Fruit fly (Drosophila melanogaster): Measurements from ENCODE around the gene CG10674.

The CG10674 gene

dm6 chr3L:5136123-5136522 is at the start of gene CG10674, which contains the start of gene CG4611:
CG10674 (minus strand) TSS chr3L:5136292.
CG4611 (plus strand) TSS chr3L:5136376.
- TF ChIP-seq ttk (optimal IDR thresholded peaks at IDR 0.05), result no peak
- TF ChIP-seq insv (optimal IDR thresholded peaks at IDR 0.05), result no peak
- TF ChIP-seq h (optimal IDR thresholded peaks at IDR 0.05), result no peak
- TF ChIP-seq Sin3A (optimal IDR thresholded peaks at IDR 0.05), result no peak
- TF ChIP-seq psq (optimal IDR thresholded peaks at IDR 0.05), result no peak
- no peak for TF ChIP-seq Myc (optimal IDR thresholded peaks at IDR 0.05)

- TF ChIP-seq psq (optimal IDR thresholded peaks at IDR 0.05), result no peak
- TF ChIP-seq insv (optimal IDR thresholded peaks at IDR 0.05), result no peak
- TF ChIP-seq Myc (optimal IDR thresholded peaks at IDR 0.05), result no peak
- no peak for TF ChIP-seq h (optimal IDR thresholded peaks at IDR 0.05)
- no peak for TF ChIP-seq Sin3A (optimal IDR thresholded peaks at IDR 0.05)
- TF ChIP-seq ttk (optimal IDR thresholded peaks at IDR 0.05), result no peak
These were observed 49.0 kb upstream of the CG10674 start for dm6 chr3L:5184860-5185639.

dm6 chr3L:5184502-5184859 is 48.4 kb upstream of the CG10674 start:
- TF ChIP-seq psq (optimal IDR thresholded peaks at IDR 0.05) (peak; percentile 87), ttk (optimal IDR thresholded peaks at IDR 0.05) (no peak)

- TF ChIP-seq insv (optimal IDR thresholded peaks at IDR 0.05), result no peak
- no peak for TF ChIP-seq Myc (optimal IDR thresholded peaks at IDR 0.05)
- no peak for TF ChIP-seq h (optimal IDR thresholded peaks at IDR 0.05)
- no peak for TF ChIP-seq psq (optimal IDR thresholded peaks at IDR 0.05)
- TF ChIP-seq ttk (optimal IDR thresholded peaks at IDR 0.05), result no peak
- no peak for TF ChIP-seq Sin3A (optimal IDR thresholded peaks at IDR 0.05)
These were observed 47.6 kb upstream of the CG10674 start for dm6 chr3L:5183662-5184061.

dm6 chr3L:5182994-5183566 is 47.0 kb upstream of the CG10674 start:
- TF ChIP-seq ttk (optimal IDR thresholded peaks at IDR 0.05) (no peak), Sin3A (optimal IDR thresholded peaks at IDR 0.05) (no peak), psq (optimal IDR thresholded peaks at IDR 0.05) (no peak), insv (optimal IDR thresholded peaks at IDR 0.05) (no peak)

- TF ChIP-seq psq (optimal IDR thresholded peaks at IDR 0.05) (no peak), Sin3A (optimal IDR thresholded peaks at IDR 0.05) (no peak), ttk (optimal IDR thresholded peaks at IDR 0.05) (no peak), Myc (optimal IDR thresholded peaks at IDR 0.05) (no peak), insv (optimal IDR thresholded peaks at IDR 0.05) (no peak), h (optimal IDR thresholded peaks at IDR 0.05) (no peak)
These were observed 46.3 kb upstream of the CG10674 start for dm6 chr3L:5182255-5182993.

dm6 chr3L:5180968-5181612 is 45.0 kb upstream of the CG10674 start:
- no peak for TF ChIP-seq insv (optimal IDR thresholded peaks at IDR 0.05)
- TF ChIP-seq h (optimal IDR thresholded peaks at IDR 0.05), result no peak
- TF ChIP-seq psq (optimal IDR thresholded peaks at IDR 0.05), result no peak
- no peak for TF ChIP-seq Sin3A (optimal IDR thresholded peaks at IDR 0.05)
- TF ChIP-seq Myc (optimal IDR thresholded peaks at IDR 0.05), result no peak
- TF ChIP-seq ttk (optimal IDR thresholded peaks at IDR 0.05), result no peak

dm6 chr3L:5180179-5180578 is 44.1 kb upstream of the CG10674 start:
- no peak for TF ChIP-seq h (optimal IDR thresholded peaks at IDR 0.05)
- TF ChIP-seq psq (optimal IDR thresholded peaks at IDR 0.05), result no peak
- TF ChIP-seq Sin3A (optimal IDR thresholded peaks at IDR 0.05), result no peak
- no peak for TF ChIP-seq ttk (optimal IDR thresholded peaks at IDR 0.05)
- no peak for TF ChIP-seq insv (optimal IDR thresholded peaks at IDR 0.05)
- no peak for TF ChIP-seq Myc (optimal IDR thresholded peaks at IDR 0.05)

- TF ChIP-seq psq (optimal IDR thresholded peaks at IDR 0.05) (no peak), h (optimal IDR thresholded peaks at IDR 0.05) (no peak)
These were observed 42.8 kb upstream of the CG10674 start for dm6 chr3L:5178903-5179302.

dm6 chr3L:5176789-5177188 is 40.7 kb upstream of the CG10674 start:
- TF ChIP-seq h (optimal IDR thresholded peaks at IDR 0.05) (no peak), Sin3A (optimal IDR thresholded peaks at IDR 0.05) (no peak), Myc (optimal IDR thresholded peaks at IDR 0.05) (no peak), psq (optimal IDR thresholded peaks at IDR 0.05) (no peak), insv (optimal IDR thresholded peaks at IDR 0.05) (no peak), ttk (optimal IDR thresholded peaks at IDR 0.05) (no peak)

dm6 chr3L:5176071-5176470 is 40.0 kb upstream of the CG10674 start:
- TF ChIP-seq ttk (optimal IDR thresholded peaks at IDR 0.05) (no peak), Sin3A (optimal IDR thresholded peaks at IDR 0.05) (no peak), psq (optimal IDR thresholded peaks at IDR 0.05) (no peak), insv (optimal IDR thresholded peaks at IDR 0.05) (no peak), h (optimal IDR thresholded peaks at IDR 0.05) (no peak), Myc (optimal IDR thresholded peaks at IDR 0.05) (no peak)

dm6 chr3L:5172470-5172869 is 36.4 kb upstream of the CG10674 start:
- TF ChIP-seq ttk (optimal IDR thresholded peaks at IDR 0.05), result no peak
- TF ChIP-seq Sin3A (optimal IDR thresholded peaks at IDR 0.05), result no peak
- no peak for TF ChIP-seq h (optimal IDR thresholded peaks at IDR 0.05)
- TF ChIP-seq Myc (optimal IDR thresholded peaks at IDR 0.05), result no peak
- TF ChIP-seq psq (optimal IDR thresholded peaks at IDR 0.05), result no peak
- no peak for TF ChIP-seq insv (optimal IDR thresholded peaks at IDR 0.05)
